Fruit fly (Drosophila melanogaster) whole organism, embryonic: Measurements from ENCODE around the gene DnaJ-H.
A peak's percentile ranks its signal among the peaks of the same experiment; 100 is the strongest.

ENCODE experiments used
- CG10147 ChIP-seq: fragments of 200-800 bp; sonication (Bioruptor generic); optimal IDR thresholded peaks from 2 replicates; lab custom pipeline; 2019; ENCODE audit warnings: missing biosample characterization, mild to moderate bottlenecking, missing genetic modification characterization, moderate library complexity
- CG1024 ChIP-seq: fragments of 200-800 bp; sonication (Bioruptor generic); IDR thresholded peaks from 2 replicates; pipeline ENCODE4 v1.3.6; 2022; ENCODE audit warnings: missing biosample characterization, missing genetic modification characterization
- CG10543 ChIP-seq: fragments of 200-800 bp; sonication (Bioruptor generic); optimal IDR thresholded peaks from 3 replicates; lab custom pipeline; 2017; ENCODE audit warnings: missing biosample characterization, mild to moderate bottlenecking, missing genetic modification characterization, moderate library complexity
- CG10979 ChIP-seq: fragments of 200-800 bp; sonication (Bioruptor generic); optimal IDR thresholded peaks from 2 replicates; lab custom pipeline; 2018; ENCODE audit warnings: missing biosample characterization, mild to moderate bottlenecking, missing genetic modification characterization, moderate library complexity
- CG11398 ChIP-seq: fragments of 200-800 bp; sonication (Bioruptor generic); optimal IDR thresholded peaks from 2 replicates; lab custom pipeline; 2016; ENCODE audit warnings: missing biosample characterization, missing genetic modification characterization
- CG13123 ChIP-seq: fragments of 200-800 bp; sonication (Bioruptor generic); optimal IDR thresholded peaks from 2 replicates; lab custom pipeline; 2016; ENCODE audit warnings: missing biosample characterization, missing genetic modification characterization
- CG13624 ChIP-seq: fragments of 200-800 bp; sonication (Bioruptor generic); optimal IDR thresholded peaks from 2 replicates; lab custom pipeline; 2016; ENCODE audit warnings: missing biosample characterization, missing genetic modification characterization
- CG14014 ChIP-seq: fragments of 200-800 bp; sonication (Bioruptor generic); IDR thresholded peaks from 2 replicates; pipeline ENCODE4 v1.3.6; 2022; ENCODE audit warnings: missing biosample characterization, missing genetic modification characterization
- CG15073 ChIP-seq: fragments of 200-800 bp; sonication (Bioruptor generic); optimal IDR thresholded peaks from 2 replicates; lab custom pipeline; 2016; ENCODE audit warnings: missing biosample characterization, missing genetic modification characterization
- CG16779 ChIP-seq: fragments of 200-800 bp; sonication (Bioruptor generic); IDR thresholded peaks from 2 replicates; pipeline ENCODE4 v1.3.6; 2022; ENCODE audit warnings: missing biosample characterization, missing genetic modification characterization
- CG17385 ChIP-seq: fragments of 200-800 bp; sonication (Bioruptor generic); optimal IDR thresholded peaks from 3 replicates; lab custom pipeline; 2018; ENCODE audit warnings: missing biosample characterization, mild to moderate bottlenecking, missing genetic modification characterization
- CG18011 ChIP-seq: fragments of 200-800 bp; sonication (Bioruptor generic); optimal IDR thresholded peaks from 2 replicates; lab custom pipeline; 2017; ENCODE audit warnings: missing biosample characterization, missing genetic modification characterization, mild to moderate bottlenecking, moderate library complexity, missing genotype
- CG30431 ChIP-seq: fragments of 200-800 bp; sonication (Bioruptor generic); optimal IDR thresholded peaks from 2 replicates; lab custom pipeline; 2017; ENCODE audit warnings: missing biosample characterization, missing genetic modification characterization
- CG3163 ChIP-seq: fragments of 200-800 bp; sonication (Bioruptor generic); optimal IDR thresholded peaks from 3 replicates; lab custom pipeline; 2016; ENCODE audit warnings: missing biosample characterization, missing genetic modification characterization
- CG4617 ChIP-seq: fragments of 200-800 bp; sonication (Bioruptor generic); optimal IDR thresholded peaks from 3 replicates; lab custom pipeline; 2016; ENCODE audit warnings: missing biosample characterization, missing genetic modification characterization, borderline replicate concordance
- CG4854 ChIP-seq: fragments of 200-800 bp; sonication (Bioruptor generic); optimal IDR thresholded peaks from 2 replicates; lab custom pipeline; 2016; ENCODE audit warnings: missing biosample characterization, missing genetic modification characterization, inconsistent platforms
- CG7357 ChIP-seq: fragments of 200-800 bp; sonication (Bioruptor generic); IDR thresholded peaks from 3 replicates; pipeline ENCODE4 v1.3.6; 2022; ENCODE audit warnings: missing biosample characterization, missing genetic modification characterization
- CG7556 ChIP-seq: fragments of 200-800 bp; sonication (Bioruptor generic); optimal IDR thresholded peaks from 2 replicates; lab custom pipeline; 2017; ENCODE audit warnings: missing biosample characterization, mild to moderate bottlenecking, missing genetic modification characterization
- CG9215 ChIP-seq: fragments of 200-800 bp; sonication (Bioruptor generic); IDR thresholded peaks from 2 replicates; pipeline ENCODE4 v1.3.6; 2022; ENCODE audit warnings: missing biosample characterization, missing genetic modification characterization
- CHES-1-like ChIP-seq: fragments of 200-800 bp; sonication (Bioruptor generic); optimal IDR thresholded peaks from 2 replicates; lab custom pipeline; 2016; ENCODE audit warnings: missing biosample characterization, missing genetic modification characterization
- Dll ChIP-seq: fragments of 200-800 bp; sonication (Bioruptor generic); IDR thresholded peaks from 4 replicates; pipeline ENCODE4 v1.3.6; 2022; ENCODE audit warnings: missing biosample characterization, missing genetic modification characterization; ENCODE audit not compliant: partially characterized antibody
- H2.0 ChIP-seq: fragments of 200-800 bp; sonication (Bioruptor generic); IDR thresholded peaks from 2 replicates; pipeline ENCODE4 v1.3.6; 2022; ENCODE audit warnings: missing biosample characterization, missing genetic modification characterization
- HHEX ChIP-seq: fragments of 200-800 bp; sonication (Bioruptor generic); optimal IDR thresholded peaks from 3 replicates; lab custom pipeline; 2017; ENCODE audit warnings: missing biosample characterization, mild to moderate bottlenecking, missing genetic modification characterization, missing genetic modification reagents
- MTF-1 ChIP-seq: fragments of 200-800 bp; sonication (Bioruptor generic); optimal IDR thresholded peaks from 2 replicates; lab custom pipeline; 2018; ENCODE audit warnings: missing biosample characterization, mild to moderate bottlenecking, missing genetic modification characterization, borderline replicate concordance
- Meics ChIP-seq: fragments of 200-800 bp; sonication (Bioruptor generic); optimal IDR thresholded peaks from 2 replicates; lab custom pipeline; 2017; ENCODE audit warnings: missing biosample characterization, mild to moderate bottlenecking, missing genetic modification characterization
- Myb ChIP-seq: fragments of 200-800 bp; sonication (Bioruptor generic); optimal IDR thresholded peaks from 2 replicates; lab custom pipeline; 2016; ENCODE audit warnings: missing biosample characterization, missing genetic modification characterization
- NC2β ChIP-seq: fragments of 200-800 bp; sonication (Bioruptor generic); optimal IDR thresholded peaks from 2 replicates; lab custom pipeline; 2016; ENCODE audit warnings: missing biosample characterization, missing genetic modification characterization
- Nf-YC ChIP-seq: fragments of 200-800 bp; optimal IDR thresholded peaks from 3 replicates; lab custom pipeline; 2019; ENCODE audit warnings: missing biosample characterization, mild to moderate bottlenecking, missing genetic modification characterization, moderate library complexity
- PHDP ChIP-seq: fragments of 200-800 bp; sonication (Bioruptor generic); optimal IDR thresholded peaks from 3 replicates; lab custom pipeline; 2018; ENCODE audit warnings: missing biosample characterization, mild to moderate bottlenecking, missing genetic modification characterization, moderate library complexity
- Rx ChIP-seq: fragments of 200-800 bp; sonication (Bioruptor generic); IDR thresholded peaks from 2 replicates; pipeline ENCODE4 v1.3.6; 2022; ENCODE audit warnings: missing biosample characterization, missing genetic modification characterization
- Xbp1 ChIP-seq: fragments of 200-800 bp; sonication (Bioruptor generic); optimal IDR thresholded peaks from 3 replicates; lab custom pipeline; 2016; ENCODE audit warnings: missing biosample characterization, mild to moderate bottlenecking, missing genetic modification characterization
- ara ChIP-seq: fragments of 200-800 bp; sonication (Bioruptor generic); IDR thresholded peaks from 2 replicates; pipeline ENCODE4 v1.3.6; 2022; ENCODE audit warnings: missing biosample characterization, missing genetic modification characterization
- chif ChIP-seq, 2 experiments: fragments of 200-800 bp; sonication (Bioruptor generic); optimal IDR thresholded peaks; 3 replicates each; lab custom pipeline; 2016; ENCODE audit warnings: missing biosample characterization in 2 of 2, missing genetic modification characterization in 2 of 2
- dan ChIP-seq: fragments of 200-800 bp; sonication (Bioruptor generic); IDR thresholded peaks from 2 replicates; pipeline ENCODE4 v1.3.6; 2022; ENCODE audit warnings: missing biosample characterization, missing genetic modification characterization
- dmrt11E ChIP-seq: fragments of 200-800 bp; sonication (Bioruptor generic); optimal IDR thresholded peaks from 3 replicates; lab custom pipeline; 2018; ENCODE audit warnings: missing biosample characterization, mild to moderate bottlenecking, missing genetic modification characterization, moderate library complexity
- eve ChIP-seq, 2 experiments: fragments of >200 bp; optimal IDR thresholded peaks; 2 replicates each; lab custom pipeline; 2017; ENCODE audit warnings: missing biosample characterization in 2 of 2, missing genetic modification characterization in 2 of 2
- exex ChIP-seq: fragments of 200-800 bp; sonication (Bioruptor generic); optimal IDR thresholded peaks from 4 replicates; lab custom pipeline; 2018; ENCODE audit warnings: missing biosample characterization, mild to moderate bottlenecking, missing genetic modification characterization, moderate library complexity
- gt ChIP-seq: fragments of 200-800 bp; sonication (Bioruptor generic); IDR thresholded peaks from 2 replicates; pipeline ENCODE4 v1.3.6; 2022; ENCODE audit warnings: missing biosample characterization, missing genetic modification characterization
- ind ChIP-seq: fragments of 200-800 bp; sonication (Bioruptor generic); optimal IDR thresholded peaks from 3 replicates; lab custom pipeline; 2016; ENCODE audit warnings: missing biosample characterization, missing genetic modification characterization
- jigr1 ChIP-seq: fragments of 200-800 bp; sonication (Bioruptor generic); IDR thresholded peaks from 3 replicates; pipeline ENCODE4 v1.3.6; 2022; ENCODE audit warnings: missing biosample characterization, missing genetic modification characterization
- lilli ChIP-seq: fragments of 200-800 bp; sonication (Bioruptor generic); optimal IDR thresholded peaks from 3 replicates; lab custom pipeline; 2016; ENCODE audit warnings: missing biosample characterization, missing genetic modification characterization
- nau ChIP-seq: fragments of 200-800 bp; sonication (Bioruptor generic); optimal IDR thresholded peaks from 3 replicates; lab custom pipeline; 2017; ENCODE audit warnings: missing biosample characterization, mild to moderate bottlenecking, missing genetic modification characterization, missing genetic modification reagents
- pros ChIP-seq: fragments of 200-800 bp; sonication (Bioruptor generic); optimal IDR thresholded peaks from 3 replicates; lab custom pipeline; 2019; ENCODE audit warnings: missing biosample characterization, mild to moderate bottlenecking, missing genetic modification characterization, moderate library complexity
- sens-2 ChIP-seq: fragments of 200-800 bp; sonication (Bioruptor generic); IDR thresholded peaks from 2 replicates; pipeline ENCODE4 v1.3.6; 2022; ENCODE audit warnings: missing biosample characterization, missing genetic modification characterization
- sna ChIP-seq: fragments of 200-800 bp; sonication (Bioruptor generic); IDR thresholded peaks from 2 replicates; pipeline ENCODE4 v1.3.6; 2022; ENCODE audit warnings: missing biosample characterization, missing genetic modification characterization; ENCODE audit not compliant: partially characterized antibody
- ttk ChIP-seq: fragments of 200-800 bp; sonication (Bioruptor generic); IDR thresholded peaks from 2 replicates; pipeline ENCODE4 v2.1.2; 2022; ENCODE audit warnings: missing biosample characterization, missing genetic modification characterization
- vnd ChIP-seq: fragments of 200-800 bp; sonication (Bioruptor generic); IDR thresholded peaks from 3 replicates; pipeline ENCODE4 v1.3.6; 2022; ENCODE audit warnings: missing biosample characterization, missing genetic modification characterization; ENCODE audit not compliant: partially characterized antibody
- wdn ChIP-seq: fragments of 200-800 bp; sonication (Bioruptor generic); IDR thresholded peaks from 2 replicates; pipeline ENCODE4 v1.3.6; 2022; ENCODE audit warnings: missing biosample characterization, missing genetic modification characterization

DnaJ-H gene

DNA sequence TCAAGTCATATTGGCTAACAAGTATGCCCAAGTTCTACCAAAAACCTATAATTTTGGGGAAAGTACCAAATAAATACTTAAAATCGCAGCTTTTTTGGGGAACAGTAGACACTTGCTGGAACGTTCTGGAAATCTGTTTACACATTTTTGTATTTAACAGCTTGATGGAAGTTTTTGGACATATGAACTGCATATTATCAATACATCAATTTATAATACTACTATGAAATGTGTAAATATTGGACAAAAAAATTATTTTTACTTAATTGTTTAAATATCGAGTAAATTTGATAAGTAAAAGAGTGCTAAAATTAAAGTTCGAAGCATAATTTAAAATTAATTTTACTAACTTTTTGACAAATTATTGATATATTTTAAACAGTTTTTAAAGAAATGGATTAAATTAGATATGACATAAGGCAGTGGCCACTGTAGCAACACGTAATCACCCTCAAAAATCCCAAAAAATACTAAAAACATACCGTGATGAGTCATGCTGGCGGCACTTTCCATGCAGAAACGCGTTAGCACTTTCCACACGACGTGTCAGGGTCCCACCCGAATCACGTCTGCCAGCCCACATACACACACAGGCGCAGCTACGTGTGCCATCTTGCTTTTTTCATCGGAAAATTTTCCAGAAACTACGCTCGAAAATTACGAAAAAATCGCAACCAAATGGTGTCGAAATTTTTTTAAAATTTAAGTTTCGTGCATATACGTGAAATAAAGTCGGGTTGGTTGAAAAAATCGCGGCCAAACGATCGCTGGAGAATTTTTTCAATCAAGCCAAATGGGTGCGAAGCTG lies 674 bp downstream of the DnaJ-H start, which contains the start of gene Sirt1 (continued):
- TF ChIP-seq CG18011 (GFP tag; lab: Kevin White, UChicago) (peak; percentile 47), sens-2 (GFP tag; lab: Robert Waterston, UW) (0 out of 2 replicates have a peak, but pooled peaks have one; percentile 8), gt (GFP tag; lab: Robert Waterston, UW) (0 out of 2 replicates have a peak, but pooled peaks have one; percentile 27), MTF-1 (GFP tag; lab: Kevin White, UChicago) (peak; percentile 67), eve (GFP tag; optimal IDR thresholded peaks at IDR 0.05; lab: Kevin White, UChicago) (no peak), jigr1 (GFP tag; lab: Robert Waterston, UW) (peak; percentile 70; the same call in 1 of the 3 replicates), dan (GFP tag; lab: Robert Waterston, UW) (peak; percentile 56), vnd (GFP tag; lab: Robert Waterston, UW) (no peak), Rx (GFP tag; lab: Robert Waterston, UW) (peak; percentile 24; the same call in 1 of the 2 replicates), dmrt11E (peak; percentile 92), CHES-1-like (no peak), CG10979 (tag; lab: Kevin White, UChicago) (peak; percentile 87), sna (GFP tag; lab: Robert Waterston, UW) (no peak), CG7556 (peak; percentile 92), CG7357 (GFP tag; lab: Robert Waterston, UW) (peak; percentile 83), CG10543 (GFP tag; lab: Kevin White, UChicago) (peak; percentile 73), CG4854 (GFP tag; lab: Kevin White, UChicago) (peak; percentile 18), CG11398 (GFP tag; lab: Kevin White, UChicago) (no peak), pros (no peak), wdn (GFP tag; lab: Robert Waterston, UW) (peak; percentile 66), CG13123 (GFP tag; lab: Kevin White, UChicago) (peak; percentile 72), HHEX (GFP tag; lab: Kevin White, UChicago) (peak; percentile 82), PHDP (tag; lab: Kevin White, UChicago) (peak; percentile 84), CG17385 (peak; percentile 77), ind (GFP tag; lab: Kevin White, UChicago) (peak; percentile 90), ara (GFP tag; lab: Robert Waterston, UW) (peak; percentile 54; the same call in 1 of the 2 replicates), CG10147 (GFP tag; lab: Kevin White, UChicago) (peak; percentile 85), CG16779 (GFP tag; lab: Robert Waterston, UW) (0 out of 2 replicates have a peak, but pooled peaks have one; percentile 21), exex (tag; lab: Kevin White, UChicago) (no peak), Xbp1 (GFP tag; lab: Kevin White, UChicago) (peak; percentile 92), CG1024 (0 out of 2 replicates have a peak, but pooled peaks have one; percentile 38), CG14014 (GFP tag; lab: Robert Waterston, UW) (peak; percentile 74; the same call in 1 of the 2 replicates), H2.0 (GFP tag; lab: Robert Waterston, UW) (peak; percentile 68), nau (GFP tag; lab: Kevin White, UChicago) (no peak), CG4617 (GFP tag; lab: Kevin White, UChicago) (peak; percentile 45), lilli (peak; percentile 76), CG15073 (GFP tag; lab: Kevin White, UChicago) (peak; percentile 44), Myb (GFP tag; lab: Kevin White, UChicago) (no peak), CG13624 (GFP tag; lab: Kevin White, UChicago) (peak; percentile 34), ttk (peak; percentile 64), CG9215 (peak; percentile 88), CG3163 (GFP tag; lab: Kevin White, UChicago) (no peak), Dll (no peak; the same call in 3 of the 4 replicates), NC2β (no peak), Nf-YC (tag; lab: Kevin White, UChicago) (peak; percentile 85), Meics (GFP tag; lab: Kevin White, UChicago) (peak; percentile 91), CG30431 (peak; percentile 77), chif (GFP tag; optimal IDR thresholded peaks at IDR 0.05; lab: Kevin White, UChicago) (peak; percentile 23 to 70)
